Fruit fly (Drosophila melanogaster): ENCODE data around the gene CG7387.
A peak's percentile ranks its signal among the peaks of the same experiment; 100 is the strongest.
"Not testable (repeated sequence)": the region's sequence is repeated elsewhere in the genome, so short reads cannot be mapped to it uniquely, and the experiment has no call there.

CG7387 gene

dm6 chr3L:8193016-8193415 lies at the start of gene CG7387:
CG7387 (minus strand) TSS chr3L:8193116.
- no peak for TF ChIP-seq CG17801 (GFP tag; optimal IDR thresholded peaks at IDR 0.05; ENCODE audit: partially characterized antibody)

DNA sequence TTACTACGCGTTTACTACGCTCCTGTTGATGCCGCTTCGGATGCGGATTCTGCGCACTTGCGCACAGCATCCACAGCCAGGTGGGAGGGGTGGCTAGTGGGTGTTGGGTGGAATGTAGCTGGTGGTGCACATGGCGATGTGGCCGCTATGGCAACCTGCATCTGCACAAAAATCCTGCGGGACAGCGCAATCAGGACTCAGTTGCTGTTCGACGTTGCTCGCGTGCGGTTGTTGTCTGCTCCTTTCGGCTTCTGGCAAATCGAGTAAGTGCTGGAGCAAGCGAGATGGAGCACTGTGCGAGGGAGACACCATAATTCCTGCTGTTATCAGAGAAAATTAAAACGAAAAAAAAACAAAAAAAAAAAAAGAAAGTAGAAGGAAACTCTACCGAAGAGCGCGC lies 48.0 kb upstream of the CG7387 start:
- no peak for TF ChIP-seq CG17801 (GFP tag; optimal IDR thresholded peaks at IDR 0.05; ENCODE audit: partially characterized antibody)

dm6 chr3L:8240501-8240900 lies 47.6 kb upstream of the CG7387 start, which contains the start of gene CG7213:
CG7213 (minus strand) TSS chr3L:8240601.
- no peak for TF ChIP-seq CG17801 (GFP tag; optimal IDR thresholded peaks at IDR 0.05; ENCODE audit: partially characterized antibody)

- TF ChIP-seq CG17801 (GFP tag; optimal IDR thresholded peaks at IDR 0.05; ENCODE audit: partially characterized antibody) = not testable (repeated sequence)
Measured at dm6 chr3L:8238347-8238746, 45.4 kb upstream of the CG7387 start, which contains the start of gene Dscam4. Dscam4 (plus strand) TSS chr3L:8238647.

DNA sequence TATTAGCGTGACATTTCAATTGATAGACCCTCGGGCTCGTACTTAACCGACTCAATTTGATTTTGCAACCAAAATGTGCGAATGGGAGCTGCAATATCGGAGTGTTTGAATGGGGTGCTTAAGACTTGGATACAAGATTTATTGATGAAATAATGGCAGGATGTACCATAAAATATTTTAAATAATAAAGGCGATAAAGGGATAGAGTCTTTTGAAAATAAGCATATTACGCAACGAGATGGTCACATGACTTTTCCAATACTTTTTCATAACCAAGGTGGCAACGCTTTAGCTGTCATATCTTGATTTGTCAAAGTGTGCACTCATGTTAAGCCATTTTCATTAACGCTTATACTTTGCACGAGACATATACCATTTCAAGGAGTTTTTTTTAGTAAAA lies 36.0 kb upstream of the CG7387 start, which contains the start of gene eIF4E3:
eIF4E3 (plus strand) TSS at position 301 of the 400 bp plus-strand sequence.
- TF ChIP-seq CG17801 (GFP tag; optimal IDR thresholded peaks at IDR 0.05; ENCODE audit: partially characterized antibody) = no peak

DNA sequence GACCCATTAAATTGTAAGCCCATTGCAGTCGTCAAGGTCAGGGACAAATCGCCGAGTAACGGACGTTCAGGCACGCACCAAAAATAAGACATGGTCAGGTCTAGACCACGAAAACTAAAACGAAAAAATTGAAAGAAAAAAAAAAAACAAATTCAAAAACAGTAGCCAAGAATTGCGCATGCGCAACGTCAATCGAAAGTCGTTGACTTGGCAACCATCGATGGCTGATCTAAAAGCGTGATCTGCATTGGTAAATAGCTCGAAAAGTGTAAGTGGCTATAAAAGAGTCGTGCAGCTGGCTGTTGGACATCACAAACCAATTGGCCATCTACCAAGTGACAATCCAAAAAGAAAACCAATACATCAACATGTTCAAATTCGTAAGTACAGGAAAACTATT lies 28.9 kb upstream of the CG7387 start, which contains the start of gene CG13678:
CG13678 (plus strand) TSS at position 307 of the 400 bp plus-strand sequence.
- no peak for TF ChIP-seq CG17801 (GFP tag; optimal IDR thresholded peaks at IDR 0.05; ENCODE audit: partially characterized antibody)

DNA sequence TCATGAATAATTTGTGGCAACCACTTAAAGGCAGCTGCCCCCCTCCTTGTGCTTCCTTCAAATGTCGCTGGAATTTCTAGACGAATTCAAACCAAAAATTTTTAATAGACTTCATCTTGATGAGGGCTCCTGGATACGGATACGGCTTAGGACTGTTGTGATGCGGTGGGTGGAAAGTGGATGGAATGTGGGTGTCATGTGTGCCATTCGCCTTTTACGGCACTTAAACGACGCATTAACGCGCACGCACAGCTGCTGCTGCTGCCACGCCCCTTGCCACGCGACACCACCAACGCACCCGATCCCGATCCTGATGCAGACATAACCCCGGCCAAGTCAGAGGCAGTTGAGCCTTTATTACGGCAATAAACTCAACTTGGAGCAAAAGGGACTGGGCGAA lies 26.8 kb upstream of the CG7387 start:
- no peak for TF ChIP-seq CG17801 (GFP tag; optimal IDR thresholded peaks at IDR 0.05; ENCODE audit: partially characterized antibody)

dm6 chr3L:8218883-8219282 lies 26.0 kb upstream of the CG7387 start, which contains the start of gene CG13674:
CG13674 (minus strand) TSS chr3L:8218983.
- TF ChIP-seq CG17801 (GFP tag; optimal IDR thresholded peaks at IDR 0.05; ENCODE audit: partially characterized antibody) = no peak

- TF ChIP-seq CG17801 (GFP tag; optimal IDR thresholded peaks at IDR 0.05; ENCODE audit: partially characterized antibody) = no peak
Measured at dm6 chr3L:8214980-8215379, 22.1 kb upstream of the CG7387 start, which contains the start of gene CG8012. CG8012 (plus strand) TSS chr3L:8215280.

DNA sequence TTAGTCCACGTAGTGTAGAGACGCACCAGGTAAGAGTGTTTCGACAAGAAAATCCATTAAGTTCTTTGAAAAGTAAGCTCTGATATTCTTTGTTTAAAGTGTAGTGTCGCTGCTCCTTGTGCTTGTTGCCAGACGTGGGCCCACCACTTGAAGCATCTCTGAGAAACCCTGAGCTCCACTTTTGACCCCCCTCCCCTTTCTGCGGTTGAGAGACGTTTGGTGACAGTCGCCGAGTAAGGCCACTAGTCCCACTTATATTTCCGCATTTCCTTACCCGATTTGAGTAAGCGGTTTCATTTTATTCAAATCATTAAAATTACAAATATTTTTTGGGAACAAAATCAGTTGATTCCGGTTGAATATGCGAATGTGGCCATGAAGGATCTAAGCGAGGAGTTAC lies 18.7 kb upstream of the CG7387 start, which contains the start of gene CG8006:
CG8006 (plus strand) TSS at position 301 of the 400 bp plus-strand sequence.
- no peak for TF ChIP-seq CG17801 (GFP tag; optimal IDR thresholded peaks at IDR 0.05; ENCODE audit: partially characterized antibody)

- TF ChIP-seq CG17801 (GFP tag; optimal IDR thresholded peaks at IDR 0.05; ENCODE audit: partially characterized antibody) = no peak
Measured at dm6 chr3L:8210596-8210995, 17.7 kb upstream of the CG7387 start, which contains the start of gene tut. tut (minus strand) TSS chr3L:8210743.

dm6 chr3L:8202317-8202842 lies 9.5 kb upstream of the CG7387 start, which contains the start of the genes CG7366 and CG13679:
CG7366 (minus strand) TSS chr3L:8202417.
CG13679 (plus strand) TSS chr3L:8202792.
- no peak for TF ChIP-seq CG17801 (GFP tag; optimal IDR thresholded peaks at IDR 0.05; ENCODE audit: partially characterized antibody)

DNA sequence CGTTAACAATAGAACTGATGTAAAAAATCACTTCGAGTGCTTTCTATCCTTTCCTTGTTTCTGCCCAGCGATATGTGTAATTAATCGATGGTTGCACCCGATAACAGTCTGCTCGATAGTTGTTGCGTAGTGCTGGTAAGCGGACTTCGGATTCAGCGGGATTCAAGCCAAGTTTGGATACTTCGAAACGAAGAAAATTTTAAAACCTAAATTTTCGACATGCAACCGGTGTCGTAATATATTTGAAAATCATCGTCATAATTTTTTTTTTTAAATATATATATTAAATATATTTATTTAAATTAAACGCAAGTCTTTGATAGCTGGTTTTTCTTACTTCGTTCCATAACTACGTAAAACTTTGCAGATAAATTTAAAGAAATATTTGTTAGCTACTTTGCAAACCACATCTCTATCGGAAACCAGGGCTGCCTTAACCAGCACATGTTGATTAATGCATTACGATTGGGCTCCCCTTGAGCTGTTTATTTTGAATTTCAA lies 4.9 kb upstream of the CG7387 start, which contains the start of the genes UbcE2M and Dhps:
UbcE2M (minus strand) TSS at position 209 of the 501 bp plus-strand sequence.
Dhps (plus strand) TSS at position 429 of the 501 bp plus-strand sequence.
- TF ChIP-seq CG17801 (GFP tag; optimal IDR thresholded peaks at IDR 0.05; ENCODE audit: partially characterized antibody) = peak; percentile 73

- peak; percentile 19 for TF ChIP-seq CG17801 (GFP tag; optimal IDR thresholded peaks at IDR 0.05; ENCODE audit: partially characterized antibody)
Measured at dm6 chr3L:8191042-8191613, 1.8 kb downstream of the CG7387 start, which contains the start of gene MED24. MED24 (plus strand) TSS chr3L:8191270.

DNA sequence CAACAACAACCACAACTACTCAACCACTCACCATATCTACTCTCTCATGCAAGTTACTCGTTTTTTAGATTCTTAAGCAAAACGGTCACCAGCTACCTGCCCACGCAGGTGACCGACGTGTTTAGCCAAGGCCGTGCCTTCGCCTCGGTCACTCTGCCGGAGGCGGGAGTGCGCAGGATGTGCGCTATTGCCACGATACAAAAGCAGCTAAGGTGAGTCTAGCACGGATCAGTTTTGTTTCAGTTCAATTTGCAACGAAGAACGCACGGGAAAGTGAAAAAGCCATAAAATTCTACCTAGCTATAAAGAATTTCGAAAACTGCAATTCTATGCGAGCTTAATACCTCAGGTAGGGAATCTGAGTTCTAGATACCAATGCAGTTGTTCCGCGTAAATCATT lies 3.7 kb downstream of the CG7387 start:
- no peak for TF ChIP-seq CG17801 (GFP tag; optimal IDR thresholded peaks at IDR 0.05; ENCODE audit: partially characterized antibody)

DNA sequence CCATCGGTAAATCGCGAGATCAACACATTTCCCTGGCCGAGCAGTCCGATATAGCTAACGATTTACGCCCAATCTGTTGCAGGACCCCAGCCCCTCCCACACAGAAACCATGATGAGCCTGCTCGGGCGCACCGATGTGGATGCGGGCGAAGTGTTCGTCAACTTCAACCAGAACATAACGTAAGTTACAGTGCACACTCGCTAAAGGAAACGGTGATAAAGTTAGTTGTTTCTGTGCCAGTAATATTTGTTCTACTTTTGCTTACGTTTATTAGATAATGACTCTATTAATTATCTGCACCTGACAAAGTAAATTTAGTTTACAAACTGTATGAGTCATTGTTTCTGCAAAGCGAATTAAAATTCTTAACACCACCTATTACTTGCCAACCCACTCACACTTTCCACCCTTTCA lies 5.5 kb downstream of the CG7387 start:
- no peak for TF ChIP-seq CG17801 (GFP tag; optimal IDR thresholded peaks at IDR 0.05; ENCODE audit: partially characterized antibody)
